Fruit fly (Drosophila melanogaster) whole organism, embryonic: Measurements from ENCODE around the gene Nmdar1.

Experiments
- BtbVII ChIP-seq: fragments of 200-800 bp; sonication (Bioruptor generic); optimal IDR thresholded peaks from 3 replicates; lab custom pipeline; 2017; ENCODE audit warnings: missing biosample characterization, mild to moderate bottlenecking, missing genetic modification characterization
- CG10274 ChIP-seq: fragments of 200-800 bp; sonication (Bioruptor generic); optimal IDR thresholded peaks from 3 replicates; lab custom pipeline; 2017; ENCODE audit warnings: missing biosample characterization, mild to moderate bottlenecking, missing genetic modification characterization
- CG10565 ChIP-seq: fragments of 200-800 bp; sonication (Bioruptor generic); optimal IDR thresholded peaks from 3 replicates; lab custom pipeline; 2016; ENCODE audit warnings: missing biosample characterization, mild to moderate bottlenecking, missing genetic modification characterization
- CG10979 ChIP-seq: fragments of 200-800 bp; sonication (Bioruptor generic); optimal IDR thresholded peaks from 2 replicates; lab custom pipeline; 2018; ENCODE audit warnings: missing biosample characterization, mild to moderate bottlenecking, missing genetic modification characterization, moderate library complexity
- CG12071 ChIP-seq: fragments of 200-800 bp; sonication (Bioruptor generic); optimal IDR thresholded peaks from 3 replicates; lab custom pipeline; 2018; ENCODE audit warnings: missing biosample characterization, mild to moderate bottlenecking, missing genetic modification characterization
- CG12219 ChIP-seq: fragments of 200-800 bp; sonication (Bioruptor generic); optimal IDR thresholded peaks from 3 replicates; lab custom pipeline; 2018; ENCODE audit warnings: missing biosample characterization, mild to moderate bottlenecking, missing genetic modification characterization
- CG12391 ChIP-seq: fragments of 200-800 bp; sonication (Bioruptor generic); optimal IDR thresholded peaks from 3 replicates; lab custom pipeline; 2018; ENCODE audit warnings: missing biosample characterization, mild to moderate bottlenecking, missing genetic modification characterization, moderate library complexity
- CG13894 ChIP-seq: fragments of 200-800 bp; sonication (Bioruptor generic); optimal IDR thresholded peaks from 3 replicates; lab custom pipeline; 2018; ENCODE audit warnings: missing biosample characterization, mild to moderate bottlenecking, missing genetic modification characterization, moderate library complexity
- CG16815 ChIP-seq: fragments of 200-800 bp; sonication (Bioruptor generic); optimal IDR thresholded peaks from 3 replicates; lab custom pipeline; 2017; ENCODE audit warnings: missing biosample characterization, mild to moderate bottlenecking, missing genetic modification characterization
- CG16863 ChIP-seq: fragments of 200-800 bp; sonication (Bioruptor generic); optimal IDR thresholded peaks from 3 replicates; lab custom pipeline; 2016; ENCODE audit warnings: missing biosample characterization, missing genetic modification characterization
- CG2129 ChIP-seq: fragments of 200-800 bp; sonication (Bioruptor generic); IDR thresholded peaks from 2 replicates; pipeline ENCODE4 v1.3.6; 2022; ENCODE audit warnings: missing biosample characterization, missing genetic modification characterization; ENCODE audit not compliant: partially characterized antibody
- CG2199 ChIP-seq: fragments of 200-800 bp; sonication (Bioruptor generic); IDR thresholded peaks from 3 replicates; pipeline ENCODE4 v1.3.6; 2022; ENCODE audit warnings: missing biosample characterization, missing genetic modification characterization
- CG30403 ChIP-seq: fragments of 200-800 bp; sonication (Bioruptor generic); optimal IDR thresholded peaks from 3 replicates; lab custom pipeline; 2016; ENCODE audit warnings: missing biosample characterization, missing genetic modification characterization
- CG31224 ChIP-seq: fragments of 200-800 bp; sonication (Bioruptor generic); IDR thresholded peaks from 2 replicates; pipeline ENCODE4 v1.3.6; 2022; ENCODE audit warnings: missing biosample characterization, missing genetic modification characterization
- CG34224 ChIP-seq: fragments of 200-800 bp; sonication (Bioruptor generic); IDR thresholded peaks from 3 replicates; pipeline ENCODE4 v1.3.6; 2022; ENCODE audit warnings: missing biosample characterization, missing genetic modification characterization; ENCODE audit not compliant: partially characterized antibody
- CG34422 ChIP-seq: fragments of 200-800 bp; sonication (Bioruptor generic); IDR thresholded peaks from 3 replicates; pipeline ENCODE4 v1.3.6; 2022; ENCODE audit warnings: missing biosample characterization, missing genetic modification characterization
- CG4820 ChIP-seq: fragments of 200-800 bp; sonication (Bioruptor generic); optimal IDR thresholded peaks from 3 replicates; lab custom pipeline; 2016; ENCODE audit warnings: missing biosample characterization, missing genetic modification characterization
- CG5180 ChIP-seq: fragments of 200-800 bp; sonication (Bioruptor generic); optimal IDR thresholded peaks from 3 replicates; lab custom pipeline; 2017; ENCODE audit warnings: missing biosample characterization, missing genetic modification characterization, mild to moderate bottlenecking, moderate library complexity, missing genetic modification reagents
- CG6654 ChIP-seq: fragments of 200-800 bp; sonication (Bioruptor generic); optimal IDR thresholded peaks from 2 replicates; lab custom pipeline; 2017; ENCODE audit warnings: missing biosample characterization, mild to moderate bottlenecking, missing genetic modification characterization
- CG7745 ChIP-seq: fragments of 200-800 bp; sonication (Bioruptor generic); optimal IDR thresholded peaks from 2 replicates; lab custom pipeline; 2018; ENCODE audit warnings: missing biosample characterization, mild to moderate bottlenecking, missing genetic modification characterization, moderate library complexity
- Fer2 ChIP-seq: fragments of 200-800 bp; sonication (Bioruptor generic); optimal IDR thresholded peaks from 2 replicates; lab custom pipeline; 2018; ENCODE audit warnings: missing biosample characterization, mild to moderate bottlenecking, missing genetic modification characterization, moderate library complexity
- HmgZ ChIP-seq: fragments of 200-800 bp; sonication (Bioruptor generic); optimal IDR thresholded peaks from 2 replicates; lab custom pipeline; 2018; ENCODE audit warnings: missing biosample characterization, mild to moderate bottlenecking, missing genetic modification characterization
- Lim3 ChIP-seq: fragments of 200-800 bp; sonication (Bioruptor generic); IDR thresholded peaks from 2 replicates; pipeline ENCODE4 v1.3.6; 2022; ENCODE audit warnings: missing biosample characterization, missing genetic modification characterization
- Meics ChIP-seq: fragments of 200-800 bp; sonication (Bioruptor generic); optimal IDR thresholded peaks from 2 replicates; lab custom pipeline; 2017; ENCODE audit warnings: missing biosample characterization, mild to moderate bottlenecking, missing genetic modification characterization
- Oli ChIP-seq: fragments of 200-800 bp; sonication (Bioruptor generic); optimal IDR thresholded peaks from 2 replicates; lab custom pipeline; 2018; ENCODE audit warnings: missing biosample characterization, mild to moderate bottlenecking, missing genetic modification characterization, moderate library complexity
- PHDP ChIP-seq: fragments of 200-800 bp; sonication (Bioruptor generic); optimal IDR thresholded peaks from 3 replicates; lab custom pipeline; 2018; ENCODE audit warnings: missing biosample characterization, mild to moderate bottlenecking, missing genetic modification characterization, moderate library complexity
- Pdp1 ChIP-seq, 2 experiments: fragments of 200-800 bp; sonication (Bioruptor generic); optimal IDR thresholded peaks; 3 replicates each; lab custom pipeline; 2016; ENCODE audit warnings: missing biosample characterization in 2 of 2, missing genetic modification characterization in 2 of 2, mild to moderate bottlenecking in 1 of 2, moderate library complexity in 1 of 2
- Vsx1 ChIP-seq: fragments of 200-800 bp; sonication (Bioruptor generic); optimal IDR thresholded peaks from 2 replicates; lab custom pipeline; 2017; ENCODE audit warnings: missing biosample characterization, mild to moderate bottlenecking, missing genetic modification characterization, missing genetic modification reagents
- bsh ChIP-seq, 2 experiments: fragments of 200-800 bp; sonication (Bioruptor generic); optimal IDR thresholded peaks; 2 replicates each; lab custom pipeline; 2017 to 2018; ENCODE audit warnings: mild to moderate bottlenecking in 2 of 2, missing biosample characterization in 2 of 2, missing genetic modification characterization in 2 of 2, moderate library complexity in 1 of 2
- ci ChIP-seq: fragments of 200-800 bp; sonication (Bioruptor generic); IDR thresholded peaks from 3 replicates; pipeline ENCODE4 v1.3.6; 2022; ENCODE audit warnings: missing biosample characterization, missing genetic modification characterization
- cwo ChIP-seq: fragments of 200-800 bp; sonication (Bioruptor generic); optimal IDR thresholded peaks from 3 replicates; lab custom pipeline; 2017; ENCODE audit warnings: missing biosample characterization, missing genetic modification characterization, mild to moderate bottlenecking, moderate library complexity, missing genetic modification reagents
- dm ChIP-seq: fragments of 200-800 bp; sonication (Bioruptor generic); optimal IDR thresholded peaks from 3 replicates; lab custom pipeline; 2016; ENCODE audit warnings: missing biosample characterization, missing genetic modification characterization
- dpn ChIP-seq, 2 experiments: fragments of 200-800 bp; sonication (Bioruptor generic); optimal IDR thresholded peaks; 3 replicates each; lab custom pipeline; 2016; ENCODE audit warnings: missing biosample characterization in 2 of 2, missing genetic modification characterization in 2 of 2
- exex ChIP-seq: fragments of 200-800 bp; sonication (Bioruptor generic); optimal IDR thresholded peaks from 4 replicates; lab custom pipeline; 2018; ENCODE audit warnings: missing biosample characterization, mild to moderate bottlenecking, missing genetic modification characterization, moderate library complexity
- fd102C ChIP-seq: fragments of 200-800 bp; sonication (Bioruptor generic); optimal IDR thresholded peaks from 2 replicates; lab custom pipeline; 2018; ENCODE audit warnings: missing biosample characterization, mild to moderate bottlenecking, missing genetic modification characterization, moderate library complexity
- grau ChIP-seq: fragments of 200-800 bp; optimal IDR thresholded peaks from 3 replicates; lab custom pipeline; 2019; ENCODE audit warnings: missing biosample characterization, mild to moderate bottlenecking, missing genetic modification characterization, moderate library complexity
- gro ChIP-seq: fragments of 200-800 bp; sonication (Bioruptor generic); optimal IDR thresholded peaks from 2 replicates; lab custom pipeline; 2016; ENCODE audit warnings: missing biosample characterization, missing genetic modification characterization
- gt ChIP-seq: fragments of 200-800 bp; sonication (Bioruptor generic); IDR thresholded peaks from 2 replicates; pipeline ENCODE4 v1.3.6; 2022; ENCODE audit warnings: missing biosample characterization, missing genetic modification characterization
- jigr1 ChIP-seq: fragments of 200-800 bp; sonication (Bioruptor generic); IDR thresholded peaks from 3 replicates; pipeline ENCODE4 v1.3.6; 2022; ENCODE audit warnings: missing biosample characterization, missing genetic modification characterization
- nau ChIP-seq: fragments of 200-800 bp; sonication (Bioruptor generic); optimal IDR thresholded peaks from 3 replicates; lab custom pipeline; 2017; ENCODE audit warnings: missing biosample characterization, mild to moderate bottlenecking, missing genetic modification characterization, missing genetic modification reagents
- nom ChIP-seq: fragments of 200-800 bp; sonication (Bioruptor generic); optimal IDR thresholded peaks from 2 replicates; lab custom pipeline; 2017; ENCODE audit warnings: missing biosample characterization, missing genetic modification characterization, mild to moderate bottlenecking, moderate library complexity, missing genetic modification reagents
- oc ChIP-seq: fragments of 200-800 bp; sonication (Bioruptor generic); optimal IDR thresholded peaks from 2 replicates; lab custom pipeline; 2018; ENCODE audit warnings: missing biosample characterization, mild to moderate bottlenecking, missing genetic modification characterization, moderate library complexity
- phol ChIP-seq: fragments of 200-800 bp; sonication (Bioruptor generic); optimal IDR thresholded peaks from 3 replicates; lab custom pipeline; 2018; ENCODE audit warnings: missing biosample characterization, mild to moderate bottlenecking, missing genetic modification characterization, moderate library complexity
- ranshi ChIP-seq: fragments of 200-800 bp; sonication (Bioruptor generic); IDR thresholded peaks from 2 replicates; pipeline ENCODE4 v1.3.6; 2022; ENCODE audit warnings: missing biosample characterization, missing genetic modification characterization
- slbo ChIP-seq: fragments of 200-800 bp; sonication (Bioruptor generic); IDR thresholded peaks from 2 replicates; pipeline ENCODE4 v1.3.6; 2022; ENCODE audit warnings: missing biosample characterization, missing genetic modification characterization
- sqz ChIP-seq: fragments of 200-800 bp; sonication (Bioruptor generic); optimal IDR thresholded peaks from 3 replicates; lab custom pipeline; 2018; ENCODE audit warnings: missing biosample characterization, mild to moderate bottlenecking, missing genetic modification characterization
- tin ChIP-seq: fragments of 200-800 bp; sonication (Bioruptor generic); optimal IDR thresholded peaks from 3 replicates; lab custom pipeline; 2016; ENCODE audit warnings: missing biosample characterization, missing genetic modification characterization
- tio ChIP-seq: fragments of 200-800 bp; sonication (Bioruptor generic); optimal IDR thresholded peaks from 2 replicates; lab custom pipeline; 2017; ENCODE audit warnings: missing biosample characterization, missing genetic modification characterization, inconsistent platforms
- yki ChIP-seq: fragments of >200 bp; optimal IDR thresholded peaks from 3 replicates; lab custom pipeline; 2018
- zen2 ChIP-seq: fragments of 200-800 bp; sonication (Bioruptor generic); IDR thresholded peaks from 3 replicates; pipeline ENCODE4 v1.3.6; 2022; ENCODE audit warnings: missing biosample characterization, missing genetic modification characterization; ENCODE audit not compliant: partially characterized antibody

Gene Nmdar1

DNA sequence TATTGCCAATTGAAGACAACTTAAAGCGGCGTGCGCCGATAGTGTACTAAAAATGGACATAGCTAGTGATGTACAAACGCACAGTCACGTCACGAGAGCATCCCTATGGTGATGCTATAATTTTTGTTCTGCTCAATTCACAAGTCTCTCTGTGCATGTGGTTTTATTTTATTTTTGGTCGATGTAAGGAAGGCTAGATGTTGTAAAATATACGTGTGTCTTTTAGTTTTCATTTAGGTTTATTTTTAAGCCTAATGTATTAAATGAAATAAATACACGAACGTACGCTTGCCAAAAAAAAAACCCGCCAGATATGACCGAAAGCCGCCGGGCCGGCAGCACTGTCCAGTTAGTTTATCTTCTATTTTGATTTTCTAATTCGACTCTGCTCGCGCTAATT, 48.6 kb downstream of the Nmdar1 start, which contains the start of the genes CG45100, HDAC3 and Hcs (continued):
- peak; percentile 51 for TF ChIP-seq tin (GFP tag; lab: Kevin White, UChicago)
- TF ChIP-seq CG2129 = peak; percentile 85
- TF ChIP-seq CG12071 (GFP tag; lab: Kevin White, UChicago) = no peak
- TF ChIP-seq exex (tag; lab: Kevin White, UChicago) = no peak
- no peak for TF ChIP-seq CG10274 (GFP tag; lab: Kevin White, UChicago)
- TF ChIP-seq oc (tag; lab: Kevin White, UChicago) = no peak
- TF ChIP-seq slbo = peak; percentile 78
- TF ChIP-seq fd102C (GFP tag; lab: Kevin White, UChicago) = no peak
- TF ChIP-seq Meics (GFP tag; lab: Kevin White, UChicago) = no peak
- TF ChIP-seq bsh (GFP tag; optimal IDR thresholded peaks at IDR 0.05; lab: Kevin White, UChicago) = no peak
- TF ChIP-seq CG12391 = peak; percentile 58
- TF ChIP-seq CG16863 (GFP tag; lab: Kevin White, UChicago) = peak; percentile 23
- TF ChIP-seq ranshi (GFP tag; lab: Robert Waterston, UW) = no peak
- peak; percentile 37 to 52 for TF ChIP-seq dpn (GFP tag; optimal IDR thresholded peaks at IDR 0.05; lab: Kevin White, UChicago)
- TF ChIP-seq gro (GFP tag; lab: Kevin White, UChicago) = no peak
- TF ChIP-seq Vsx1 (GFP tag; lab: Kevin White, UChicago) = no peak
- TF ChIP-seq CG10565 = no peak
- no peak for TF ChIP-seq CG2199
- TF ChIP-seq dm = peak; percentile 72
- TF ChIP-seq CG34422 (GFP tag; lab: Robert Waterston, UW) = 0 out of 3 replicates have a peak, but pooled peaks have one; percentile 23
- peak; percentile 39 for TF ChIP-seq HmgZ
- no peak for TF ChIP-seq cwo (GFP tag; lab: Kevin White, UChicago)
- peak; percentile 67 for TF ChIP-seq CG30403 (GFP tag; lab: Kevin White, UChicago)
- TF ChIP-seq gt (GFP tag; lab: Robert Waterston, UW) = no peak
- no peak for TF ChIP-seq CG12219 (GFP tag; lab: Kevin White, UChicago)
- TF ChIP-seq tio = no peak
- TF ChIP-seq phol = peak; percentile 78
- TF ChIP-seq ci (GFP tag; lab: Robert Waterston, UW) = no peak
- peak; percentile 35 for TF ChIP-seq CG10979 (tag; lab: Kevin White, UChicago)
- no peak for TF ChIP-seq PHDP (tag; lab: Kevin White, UChicago)
- TF ChIP-seq CG34224 (GFP tag; lab: Robert Waterston, UW) = peak; percentile 76
- no peak for TF ChIP-seq CG7745 (tag; lab: Kevin White, UChicago)
- no peak for TF ChIP-seq Lim3
- TF ChIP-seq CG5180 (GFP tag; lab: Kevin White, UChicago) = no peak
- no peak for TF ChIP-seq nau
- no peak for TF ChIP-seq grau (tag; lab: Kevin White, UChicago)
- TF ChIP-seq yki (lab: Kevin White, UChicago) = no peak
- TF ChIP-seq Fer2 = no peak
- TF ChIP-seq CG16815 (GFP tag; lab: Kevin White, UChicago) = no peak
- peak; percentile 11 for TF ChIP-seq CG4820 (GFP tag; lab: Kevin White, UChicago)
- 0 out of 2 replicates have a peak, but pooled peaks have one; percentile 15 for TF ChIP-seq CG31224 (GFP tag; lab: Robert Waterston, UW)
- TF ChIP-seq Pdp1 (GFP tag; optimal IDR thresholded peaks at IDR 0.05; lab: Kevin White, UChicago) = peak in 1 of 2 experiments; percentile 48
- TF ChIP-seq BtbVII = no peak
- TF ChIP-seq jigr1 = no peak
- no peak for TF ChIP-seq Oli
- peak; percentile 58; the same call in 1 of the 3 replicates for TF ChIP-seq zen2 (GFP tag; lab: Robert Waterston, UW)
- no peak for TF ChIP-seq CG6654
- no peak for TF ChIP-seq sqz
- no peak for TF ChIP-seq CG13894 (tag; lab: Kevin White, UChicago)
- TF ChIP-seq nom (GFP tag; lab: Kevin White, UChicago) = no peak
